Worm (Caenorhabditis elegans): ENCODE results near the gene dre-1.

ce11 chrV:6593700-6594244 is 47.5 kb upstream of the dre-1 start, which contains the start of gene hcp-1:
- no peak for TF ChIP-seq ref-1 (GFP tag; conservative IDR thresholded peaks at IDR 0.05)
- no peak for TF ChIP-seq flt-1 (GFP tag; IDR thresholded peaks at IDR 0.05)
- no peak for TF ChIP-seq ztf-23 (GFP tag; IDR thresholded peaks at IDR 0.05)
- TF ChIP-seq cog-1 (tag; optimal IDR thresholded peaks at IDR 0.05) = no peak
- TF ChIP-seq klf-2 (GFP tag; conservative IDR thresholded peaks at IDR 0.05) = no peak
- no peak for TF ChIP-seq med-1 (GFP tag; optimal IDR thresholded peaks at IDR 0.05; ENCODE audit: insufficient read depth)
- TF ChIP-seq ztf-29 (GFP tag; IDR thresholded peaks at IDR 0.05) = no peak
- no peak for TF ChIP-seq tab-1 (GFP tag; IDR thresholded peaks at IDR 0.05)
- no peak for TF ChIP-seq T22C8.4 (GFP tag; IDR thresholded peaks at IDR 0.05)

Data from whole organism, midembryonic.